Worm (Caenorhabditis elegans) whole organism, L2 larva: ENCODE measurements around the gene tomm-70.
A peak's percentile ranks its signal among the peaks of the same experiment; 100 is the strongest.

Source experiments
- C34F6.9 ChIP-seq: fragments of 150-350 bp; optimal IDR thresholded peaks from 2 replicates; lab custom pipeline; 2014; ENCODE audit warnings: missing biosample characterization, missing genetic modification characterization
- F13H6.1 ChIP-seq: sonication (generic microtip); optimal IDR thresholded peaks from 2 replicates; lab custom pipeline; 2016; ENCODE audit warnings: missing genetic modification characterization, missing compliant biosample characterization
- R02D3.7 ChIP-seq: fragments of 150-350 bp; optimal IDR thresholded peaks from 2 replicates; lab custom pipeline; 2014; ENCODE audit warnings: missing biosample characterization, missing genetic modification characterization
- Y55F3AM.14 ChIP-seq: fragments of 200-800 bp; sonication (Bioruptor generic); optimal IDR thresholded peaks from 2 replicates; lab custom pipeline; 2018; ENCODE audit warnings: mild to moderate bottlenecking, missing genetic modification characterization, missing compliant biosample characterization
- ZK546.5 ChIP-seq: sonication (generic microtip); optimal IDR thresholded peaks from 2 replicates; lab custom pipeline; 2017; ENCODE audit warnings: missing biosample characterization, missing genetic modification characterization
- alr-1 ChIP-seq: fragments of 150-350 bp; optimal IDR thresholded peaks from 2 replicates; lab custom pipeline; 2014; ENCODE audit warnings: missing biosample characterization, missing genetic modification characterization
- aly-2 ChIP-seq: fragments of 150-350 bp; optimal IDR thresholded peaks from 2 replicates; lab custom pipeline; 2014; ENCODE audit warnings: missing biosample characterization, missing genetic modification characterization
- ama-1 ChIP-seq: fragments of 150-350 bp; optimal IDR thresholded peaks from 2 replicates; lab custom pipeline; 2018; ENCODE audit warnings: inconsistent platforms
- blmp-1 ChIP-seq: sonication (generic microtip); optimal IDR thresholded peaks from 2 replicates; lab custom pipeline; 2017; ENCODE audit warnings: missing genetic modification characterization, mild to moderate bottlenecking, missing compliant biosample characterization, antibody characterized with exemption, moderate library complexity; ENCODE audit not compliant: insufficient read depth
- ceh-16 ChIP-seq: fragments of 150-350 bp; optimal IDR thresholded peaks from 2 replicates; lab custom pipeline; 2014; ENCODE audit warnings: missing biosample characterization, missing genetic modification characterization
- ceh-82 ChIP-seq: fragments of 150-350 bp; optimal IDR thresholded peaks from 2 replicates; lab custom pipeline; 2014; ENCODE audit warnings: missing biosample characterization, missing genetic modification characterization
- crh-2 ChIP-seq: sonication (generic microtip); optimal IDR thresholded peaks from 2 replicates; lab custom pipeline; 2017; ENCODE audit warnings: missing biosample characterization, missing genetic modification characterization
- dmd-4 ChIP-seq: sonication (generic microtip); optimal IDR thresholded peaks from 2 replicates; lab custom pipeline; 2017; ENCODE audit warnings: missing biosample characterization, missing genetic modification characterization
- egl-27 ChIP-seq: sonication (generic microtip); optimal IDR thresholded peaks from 3 replicates; lab custom pipeline; 2017; ENCODE audit warnings: missing biosample characterization, missing genetic modification reagents, missing genetic modification characterization
- elt-1 ChIP-seq: fragments of 150-350 bp; optimal IDR thresholded peaks from 2 replicates; lab custom pipeline; 2014; ENCODE audit warnings: missing biosample characterization, missing genetic modification characterization
- elt-3 ChIP-seq: sonication (generic microtip); optimal IDR thresholded peaks from 2 replicates; lab custom pipeline; 2017; ENCODE audit warnings: missing biosample characterization, missing genetic modification characterization
- fos-1 ChIP-seq: fragments of 150-350 bp; optimal IDR thresholded peaks from 2 replicates; lab custom pipeline; 2014; ENCODE audit warnings: missing biosample characterization, missing genetic modification characterization
- gmeb-1 ChIP-seq: fragments of 150-350 bp; optimal IDR thresholded peaks from 2 replicates; lab custom pipeline; 2014; ENCODE audit warnings: missing biosample characterization, missing genetic modification characterization
- lin-11 ChIP-seq: fragments of 150-350 bp; sonication (generic microtip); optimal IDR thresholded peaks from 2 replicates; lab custom pipeline; 2014; ENCODE audit warnings: missing biosample characterization, missing genetic modification characterization, inconsistent platforms, mixed read lengths
- lin-13 ChIP-seq: fragments of 150-350 bp; optimal IDR thresholded peaks from 2 replicates; lab custom pipeline; 2014; ENCODE audit warnings: missing biosample characterization, missing genetic modification reagents, missing genetic modification characterization
- lin-39 ChIP-seq: fragments of 150-350 bp; optimal IDR thresholded peaks from 2 replicates; lab custom pipeline; 2014; ENCODE audit warnings: missing biosample characterization, missing genetic modification reagents, missing genetic modification characterization
- lsy-2 ChIP-seq, 2 experiments: fragments of 150-350 bp in 1 of 2; sonication (generic microtip) in 1 of 2; optimal IDR thresholded peaks; 2 replicates each; lab custom pipeline; 2014 to 2017; ENCODE audit warnings: missing biosample characterization in 2 of 2, missing genetic modification characterization in 2 of 2
- mab-5 ChIP-seq: fragments of 150-350 bp; optimal IDR thresholded peaks from 2 replicates; lab custom pipeline; 2014; ENCODE audit warnings: missing biosample characterization, missing genetic modification characterization
- mbf-1 ChIP-seq: sonication (generic microtip); optimal IDR thresholded peaks from 2 replicates; lab custom pipeline; 2017; ENCODE audit warnings: missing biosample characterization, missing genetic modification characterization
- mdl-1 ChIP-seq, 2 experiments: fragments of 150-350 bp in 1 of 2; sonication (generic microtip) in 1 of 2; optimal IDR thresholded peaks; 2 replicates each; lab custom pipeline; 2017; ENCODE audit warnings: missing biosample characterization in 2 of 2, missing genetic modification characterization in 2 of 2
- nhr-10 ChIP-seq: sonication (generic microtip); optimal IDR thresholded peaks from 2 replicates; lab custom pipeline; 2017; ENCODE audit warnings: missing biosample characterization, missing genetic modification characterization
- nhr-11 ChIP-seq: fragments of 150-350 bp; optimal IDR thresholded peaks from 2 replicates; lab custom pipeline; 2014; ENCODE audit warnings: missing biosample characterization, missing genetic modification characterization
- nhr-12 ChIP-seq: fragments of 150-350 bp; optimal IDR thresholded peaks from 2 replicates; lab custom pipeline; 2014; ENCODE audit warnings: missing biosample characterization, missing genetic modification characterization
- nhr-129 ChIP-seq: fragments of 150-350 bp; optimal IDR thresholded peaks from 2 replicates; lab custom pipeline; 2014; ENCODE audit warnings: missing biosample characterization, missing genetic modification characterization
- nhr-21 ChIP-seq: fragments of 150-350 bp; optimal IDR thresholded peaks from 2 replicates; lab custom pipeline; 2014; ENCODE audit warnings: missing biosample characterization, missing genetic modification characterization
- nhr-23 ChIP-seq: fragments of 150-350 bp; optimal IDR thresholded peaks from 2 replicates; lab custom pipeline; 2014; ENCODE audit warnings: missing biosample characterization, missing genetic modification reagents, missing genetic modification characterization
- nhr-237 ChIP-seq: fragments of 150-350 bp; optimal IDR thresholded peaks from 2 replicates; lab custom pipeline; 2014; ENCODE audit warnings: missing biosample characterization, missing genetic modification characterization
- nhr-25 ChIP-seq: fragments of 150-350 bp; sonication (generic microtip); optimal IDR thresholded peaks from 3 replicates; lab custom pipeline; 2014; ENCODE audit warnings: missing biosample characterization, missing genetic modification characterization
- nhr-6 ChIP-seq: fragments of 150-350 bp; optimal IDR thresholded peaks from 2 replicates; lab custom pipeline; 2014; ENCODE audit warnings: missing biosample characterization, missing genetic modification characterization
- nhr-77 ChIP-seq: fragments of 150-350 bp; optimal IDR thresholded peaks from 2 replicates; lab custom pipeline; 2014; ENCODE audit warnings: missing biosample characterization, missing genetic modification characterization
- peb-1 ChIP-seq: fragments of 150-350 bp; optimal IDR thresholded peaks from 2 replicates; lab custom pipeline; 2014; ENCODE audit warnings: missing biosample characterization, missing genetic modification characterization
- sem-4 ChIP-seq: fragments of 150-350 bp; optimal IDR thresholded peaks from 2 replicates; lab custom pipeline; 2014; ENCODE audit warnings: missing biosample characterization, missing genetic modification reagents, missing genetic modification characterization
- skn-1 ChIP-seq: sonication (generic microtip); optimal IDR thresholded peaks from 2 replicates; lab custom pipeline; 2017; ENCODE audit warnings: missing biosample characterization, missing genetic modification characterization
- sma-3 ChIP-seq: sonication (generic microtip); optimal IDR thresholded peaks from 2 replicates; lab custom pipeline; 2016; ENCODE audit warnings: missing genetic modification reagents, missing genetic modification characterization, missing compliant biosample characterization
- sma-9 ChIP-seq, 2 experiments: fragments of 150-350 bp in 1 of 2; sonication (generic microtip) in 1 of 2; optimal IDR thresholded peaks; 2 replicates each; lab custom pipeline; 2014 to 2016; ENCODE audit warnings: missing genetic modification characterization in 2 of 2, mild to moderate bottlenecking in 1 of 2, missing biosample characterization in 1 of 2, missing compliant biosample characterization in 1 of 2, missing genetic modification reagents in 1 of 2, moderate library complexity in 1 of 2
- snpc-4 ChIP-seq: fragments of 150-350 bp; optimal IDR thresholded peaks from 2 replicates; lab custom pipeline; 2014; ENCODE audit warnings: missing biosample characterization, missing genetic modification characterization
- unc-39 ChIP-seq: fragments of 150-350 bp; optimal IDR thresholded peaks from 2 replicates; lab custom pipeline; 2014; ENCODE audit warnings: missing biosample characterization, missing genetic modification characterization
- unc-55 ChIP-seq: fragments of 150-350 bp; sonication (generic microtip); optimal IDR thresholded peaks from 3 replicates; lab custom pipeline; 2014; ENCODE audit warnings: missing biosample characterization, missing genetic modification reagents, missing genetic modification characterization
- unc-62 ChIP-seq: fragments of 150-350 bp; optimal IDR thresholded peaks from 2 replicates; lab custom pipeline; 2014; ENCODE audit warnings: missing biosample characterization, missing genetic modification reagents, missing genetic modification characterization
- zag-1 ChIP-seq: fragments of 150-350 bp; optimal IDR thresholded peaks from 2 replicates; lab custom pipeline; 2014; ENCODE audit warnings: missing biosample characterization, missing genetic modification characterization
- ztf-1 ChIP-seq: fragments of 200-800 bp; sonication (Bioruptor generic); conservative IDR thresholded peaks from 2 replicates; pipeline ENCODE4 v1.3.6; 2022; ENCODE audit warnings: missing genetic modification characterization, missing compliant biosample characterization
- ztf-11 ChIP-seq: sonication (generic microtip); optimal IDR thresholded peaks from 2 replicates; lab custom pipeline; 2017; ENCODE audit warnings: missing biosample characterization, missing genetic modification characterization
- ztf-4 ChIP-seq: fragments of 150-350 bp; optimal IDR thresholded peaks from 2 replicates; lab custom pipeline; 2014; ENCODE audit warnings: missing biosample characterization, missing genetic modification characterization

The tomm-70 gene

ce11 chrIII:8794793-8795192, 40.2 kb upstream of the tomm-70 start:
- TF ChIP-seq unc-62 (GFP tag; lab: Kevin White, UChicago), result no peak
- TF ChIP-seq sem-4 (tag; lab: Kevin White, UChicago), result peak; percentile 86
- no peak for TF ChIP-seq ztf-1 (GFP tag; lab: Robert Waterston, UW)
- TF ChIP-seq F13H6.1 (tag; lab: Kevin White, UChicago), result peak; percentile 93
- TF ChIP-seq gmeb-1 (tag; lab: Kevin White, UChicago), result peak; percentile 70
- TF ChIP-seq crh-2 (tag; lab: Kevin White, UChicago), result peak; percentile 35
- peak; percentile 67 to 70 for TF ChIP-seq mdl-1 (tag; optimal IDR thresholded peaks at IDR 0.05; lab: Kevin White, UChicago)
- TF ChIP-seq egl-27, result peak; percentile 74
- TF ChIP-seq sma-9 (GFP tag; optimal IDR thresholded peaks at IDR 0.05; lab: Kevin White, UChicago), result peak; percentile 91
- TF ChIP-seq sma-9 (tag; optimal IDR thresholded peaks at IDR 0.05; lab: Kevin White, UChicago), result no peak
- TF ChIP-seq nhr-21 (tag; lab: Kevin White, UChicago), result peak; percentile 45
- no peak for TF ChIP-seq ztf-11 (tag; lab: Kevin White, UChicago)
- no peak for TF ChIP-seq C34F6.9
- no peak for TF ChIP-seq mbf-1 (tag; lab: Kevin White, UChicago)
- no peak for TF ChIP-seq nhr-77 (tag; lab: Kevin White, UChicago)
- peak; percentile 11 for TF ChIP-seq ztf-4
- TF ChIP-seq lin-11, result peak; percentile 37
- peak; percentile 77 for TF ChIP-seq sma-3 (GFP tag; lab: Kevin White, UChicago)
- no peak for TF ChIP-seq mab-5 (tag; lab: Kevin White, UChicago)
- TF ChIP-seq elt-1 (tag; lab: Kevin White, UChicago), result no peak
- no peak for TF ChIP-seq ama-1 (lab: Kevin White, UChicago)
- TF ChIP-seq ceh-16, result peak; percentile 91
- TF ChIP-seq nhr-23 (tag; lab: Kevin White, UChicago), result no peak
- no peak for TF ChIP-seq nhr-6 (tag; lab: Kevin White, UChicago)
- no peak for TF ChIP-seq snpc-4
- no peak for TF ChIP-seq nhr-237
- TF ChIP-seq skn-1, result no peak
- no peak for TF ChIP-seq dmd-4 (tag; lab: Kevin White, UChicago)
- TF ChIP-seq R02D3.7 (tag; lab: Kevin White, UChicago), result no peak
- peak; percentile 80 for TF ChIP-seq fos-1
- peak; percentile 6 for TF ChIP-seq Y55F3AM.14 (GFP tag; lab: Kevin White, UChicago)
- no peak for TF ChIP-seq unc-39 (tag; lab: Kevin White, UChicago)
- TF ChIP-seq lin-39 (tag; lab: Kevin White, UChicago), result no peak
- peak; percentile 85 for TF ChIP-seq nhr-129 (tag; lab: Kevin White, UChicago)
- no peak for TF ChIP-seq elt-3 (tag; lab: Kevin White, UChicago)
- no peak for TF ChIP-seq ZK546.5 (tag; lab: Kevin White, UChicago)
- TF ChIP-seq lin-13, result peak; percentile 64
- TF ChIP-seq nhr-11, result no peak
- TF ChIP-seq zag-1 (tag; lab: Kevin White, UChicago), result no peak
- TF ChIP-seq unc-55 (GFP tag; lab: Kevin White, UChicago), result no peak
- TF ChIP-seq blmp-1, result peak; percentile 92
- peak; percentile 45 for TF ChIP-seq peb-1 (tag; lab: Kevin White, UChicago)
- no peak for TF ChIP-seq ceh-82 (tag; lab: Kevin White, UChicago)
- no peak for TF ChIP-seq nhr-12 (tag; lab: Kevin White, UChicago)
- TF ChIP-seq nhr-10, result no peak
- no peak for TF ChIP-seq aly-2
- peak; percentile 79 for TF ChIP-seq nhr-25 (tag; lab: Kevin White, UChicago)
- TF ChIP-seq alr-1 (tag; lab: Kevin White, UChicago), result no peak
- peak; percentile 13 to 77 for TF ChIP-seq lsy-2 (tag; optimal IDR thresholded peaks at IDR 0.05; lab: Kevin White, UChicago)
- TF ChIP-seq, all 48 proteins: peak for 20
